Worm (Caenorhabditis elegans): ENCODE data around the gene M02E1.4.

DNA sequence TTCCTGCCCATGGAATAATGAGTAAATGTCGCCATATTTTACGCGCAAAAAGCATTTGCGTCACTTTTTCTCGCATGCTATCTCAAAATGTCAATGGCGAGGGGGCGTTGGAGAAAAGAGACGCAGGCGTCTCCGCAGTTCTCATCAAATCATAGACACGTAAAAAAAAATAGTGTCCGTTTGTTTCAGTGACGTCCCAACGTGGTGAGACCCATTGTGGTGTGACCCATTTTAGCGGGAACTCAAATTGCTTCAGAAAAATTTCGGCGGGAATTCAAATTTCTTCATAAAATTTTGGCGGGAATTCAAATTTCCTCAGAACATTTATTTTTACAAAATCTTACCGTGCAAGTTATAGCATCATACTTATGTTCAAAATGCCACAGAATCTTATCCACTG, 30.7 kb downstream of the M02E1.4 start:
- TF ChIP-seq klf-2 (GFP tag; conservative IDR thresholded peaks at IDR 0.05) (no peak), ref-1 (GFP tag; conservative IDR thresholded peaks at IDR 0.05) (no peak), tab-1 (GFP tag; IDR thresholded peaks at IDR 0.05) (no peak), flt-1 (GFP tag; IDR thresholded peaks at IDR 0.05) (no peak), T22C8.4 (GFP tag; IDR thresholded peaks at IDR 0.05) (no peak), ztf-29 (GFP tag; IDR thresholded peaks at IDR 0.05) (no peak), ztf-23 (GFP tag; IDR thresholded peaks at IDR 0.05) (no peak), cog-1 (tag; optimal IDR thresholded peaks at IDR 0.05) (no peak)
